Worm (Caenorhabditis elegans) whole organism, young adult: ENCODE data around the gene F42A6.1.

Source experiments
- F10E7.11 ChIP-seq: sonication (generic microtip); optimal IDR thresholded peaks from 2 replicates; lab custom pipeline; 2017; ENCODE audit warnings: mild to moderate bottlenecking, missing genetic modification characterization, moderate library complexity, missing compliant biosample characterization
- F23B12.7 ChIP-seq: sonication (generic microtip); optimal IDR thresholded peaks from 2 replicates; lab custom pipeline; 2017; ENCODE audit warnings: missing genetic modification characterization, mild to moderate bottlenecking, missing compliant biosample characterization, antibody characterized with exemption, moderate library complexity; ENCODE audit not compliant: insufficient read depth
- F33H1.4 ChIP-seq: fragments of 200-800 bp; sonication (Bioruptor generic); IDR thresholded peaks from 2 replicates; pipeline ENCODE4 v1.3.6; 2022; ENCODE audit warnings: missing genetic modification reagents, missing genetic modification characterization, missing compliant biosample characterization
- F37B4.10 ChIP-seq: fragments of 200-800 bp; sonication (Bioruptor generic); IDR thresholded peaks from 2 replicates; pipeline ENCODE4 v1.3.6; 2022; ENCODE audit warnings: missing genetic modification characterization, missing compliant biosample characterization
- F52B5.7 ChIP-seq: sonication (generic microtip); optimal IDR thresholded peaks from 2 replicates; lab custom pipeline; 2016; ENCODE audit warnings: mild to moderate bottlenecking, missing genetic modification characterization, missing compliant biosample characterization
- F55B11.4 ChIP-seq: sonication (generic microtip); optimal IDR thresholded peaks from 2 replicates; lab custom pipeline; 2016; ENCODE audit warnings: missing compliant biosample characterization, missing genetic modification characterization, borderline replicate concordance; ENCODE audit not compliant: insufficient read depth
- K11D2.4 ChIP-seq: fragments of 200-800 bp; sonication (Bioruptor generic); IDR thresholded peaks from 2 replicates; pipeline ENCODE4 v1.3.6; 2022; ENCODE audit warnings: missing genetic modification reagents, missing genetic modification characterization, missing compliant biosample characterization
- T26A5.8 ChIP-seq: sonication (generic microtip); optimal IDR thresholded peaks from 2 replicates; lab custom pipeline; 2016; ENCODE audit warnings: missing genetic modification characterization, missing compliant biosample characterization
- Y53G8AR.9 ChIP-seq: fragments of 200-800 bp; sonication (Bioruptor generic); conservative IDR thresholded peaks from 2 replicates; pipeline ENCODE4 v1.3.6; 2022; ENCODE audit warnings: missing genetic modification reagents, missing genetic modification characterization, missing compliant biosample characterization
- Y56A3A.18 ChIP-seq: fragments of 200-800 bp; sonication (Bioruptor generic); IDR thresholded peaks from 2 replicates; pipeline ENCODE4 v1.3.6; 2022; ENCODE audit warnings: missing genetic modification reagents, missing genetic modification characterization, missing compliant biosample characterization
- Y79H2A.3 ChIP-seq: fragments of 200-800 bp; sonication (Bioruptor generic); conservative IDR thresholded peaks from 2 replicates; pipeline ENCODE4 v1.3.6; 2022; ENCODE audit warnings: missing genetic modification reagents, missing genetic modification characterization, missing compliant biosample characterization
- attf-5 ChIP-seq: fragments of 200-800 bp; sonication (Bioruptor generic); optimal IDR thresholded peaks from 2 replicates; lab custom pipeline; 2018; ENCODE audit warnings: mild to moderate bottlenecking, missing genetic modification characterization, missing compliant biosample characterization
- bed-1 ChIP-seq: fragments of 200-800 bp; sonication (Bioruptor generic); IDR thresholded peaks from 2 replicates; pipeline ENCODE4 v1.3.6; 2022; ENCODE audit warnings: missing genetic modification reagents, missing genetic modification characterization, missing compliant biosample characterization
- cebp-1 ChIP-seq, 2 experiments: fragments of 200-800 bp in 1 of 2; sonication (Bioruptor generic) in 1 of 2; sonication (generic microtip) in 1 of 2; IDR thresholded peaks in 1 of 2; optimal IDR thresholded peaks in 1 of 2; 2 replicates each; pipeline versions ENCODE4 v1.3.6 to Lab custom; 2017 to 2022; ENCODE audit warnings: missing compliant biosample characterization in 2 of 2, missing genetic modification characterization in 2 of 2, mild to moderate bottlenecking in 1 of 2, missing genetic modification reagents in 1 of 2, moderate library complexity in 1 of 2
- ceh-27 ChIP-seq: fragments of 200-800 bp; sonication (Bioruptor generic); optimal IDR thresholded peaks from 2 replicates; lab custom pipeline; 2018; ENCODE audit warnings: mild to moderate bottlenecking, missing genetic modification characterization, moderate library complexity, missing compliant biosample characterization
- ceh-79 ChIP-seq: sonication (generic microtip); optimal IDR thresholded peaks from 2 replicates; lab custom pipeline; 2017; ENCODE audit warnings: mild to moderate bottlenecking, missing genetic modification characterization, missing compliant biosample characterization
- ceh-91 ChIP-seq: fragments of 200-800 bp; sonication (Bioruptor generic); IDR thresholded peaks from 2 replicates; pipeline ENCODE4 v1.3.6; 2022; ENCODE audit warnings: missing genetic modification reagents, missing genetic modification characterization, missing compliant biosample characterization
- chd-7 ChIP-seq: sonication (generic microtip); optimal IDR thresholded peaks from 2 replicates; lab custom pipeline; 2016; ENCODE audit warnings: mild to moderate bottlenecking, missing genetic modification characterization, moderate library complexity, missing compliant biosample characterization
- dox-1 ChIP-seq: fragments of 200-800 bp; sonication (Bioruptor generic); IDR thresholded peaks from 2 replicates; pipeline ENCODE4 v1.3.6; 2022; ENCODE audit warnings: missing genetic modification reagents, missing genetic modification characterization, missing compliant biosample characterization
- dpl-1 ChIP-seq: fragments of 150-350 bp; optimal IDR thresholded peaks from 2 replicates; lab custom pipeline; 2014; ENCODE audit warnings: missing biosample characterization, missing genetic modification reagents, missing genetic modification characterization
- egrh-3 ChIP-seq: fragments of 200-800 bp; sonication (Bioruptor generic); IDR thresholded peaks from 2 replicates; pipeline ENCODE4 v1.3.6; 2022; ENCODE audit warnings: missing genetic modification reagents, missing genetic modification characterization, missing compliant biosample characterization
- ets-4 ChIP-seq: fragments of 200-800 bp; sonication (Bioruptor generic); optimal IDR thresholded peaks from 2 replicates; lab custom pipeline; 2018; ENCODE audit warnings: mild to moderate bottlenecking, missing genetic modification characterization, missing compliant biosample characterization
- hmg-1.2 ChIP-seq: fragments of 200-800 bp; sonication (Bioruptor generic); IDR thresholded peaks from 2 replicates; pipeline ENCODE4 v1.3.6; 2022; ENCODE audit warnings: missing genetic modification reagents, missing genetic modification characterization, missing compliant biosample characterization
- hsf-1 ChIP-seq: fragments of 200-800 bp; sonication (Bioruptor generic); IDR thresholded peaks from 2 replicates; pipeline ENCODE4 v1.3.6; 2022; ENCODE audit warnings: missing genetic modification reagents, missing genetic modification characterization, missing compliant biosample characterization
- let-607 ChIP-seq, 2 experiments: fragments of 200-800 bp in 1 of 2; sonication (Bioruptor generic) in 1 of 2; sonication (generic microtip) in 1 of 2; optimal IDR thresholded peaks; 2 replicates each; lab custom pipeline; 2016 to 2018; ENCODE audit warnings: mild to moderate bottlenecking in 2 of 2, missing compliant biosample characterization in 2 of 2, missing genetic modification characterization in 2 of 2, moderate library complexity in 2 of 2, missing genotype in 1 of 2
- lin-35 ChIP-seq, 3 experiments: fragments of 150-350 bp in 2 of 3; sonication (generic microtip) in 1 of 3; optimal IDR thresholded peaks; 2 replicates each; lab custom pipeline; 2014 to 2018; ENCODE audit warnings: missing biosample characterization in 3 of 3, missing genetic modification characterization in 3 of 3, missing genetic modification reagents in 3 of 3
- lin-54 ChIP-seq: fragments of 200-800 bp; sonication (Bioruptor generic); optimal IDR thresholded peaks from 2 replicates; lab custom pipeline; 2018; ENCODE audit warnings: mild to moderate bottlenecking, missing genetic modification characterization, missing compliant biosample characterization
- lir-1 ChIP-seq: fragments of 200-800 bp; sonication (Bioruptor generic); conservative IDR thresholded peaks from 2 replicates; pipeline ENCODE4 v1.3.6; 2022; ENCODE audit warnings: missing genetic modification reagents, missing genetic modification characterization, missing compliant biosample characterization
- lsl-1 ChIP-seq: fragments of 200-800 bp; sonication (Bioruptor generic); optimal IDR thresholded peaks from 2 replicates; lab custom pipeline; 2018; ENCODE audit warnings: mild to moderate bottlenecking, missing genetic modification characterization, moderate library complexity, missing compliant biosample characterization
- madf-10 ChIP-seq: sonication (generic microtip); optimal IDR thresholded peaks from 2 replicates; lab custom pipeline; 2016; ENCODE audit warnings: mild to moderate bottlenecking, missing genetic modification characterization, missing compliant biosample characterization
- madf-8 ChIP-seq: fragments of 200-800 bp; sonication (Bioruptor generic); conservative IDR thresholded peaks from 2 replicates; pipeline ENCODE4 v1.3.6; 2022; ENCODE audit warnings: missing genetic modification reagents, missing genetic modification characterization, missing compliant biosample characterization
- mcd-1 ChIP-seq: fragments of 200-800 bp; sonication (Bioruptor generic); IDR thresholded peaks from 2 replicates; pipeline ENCODE4 v1.3.6; 2022; ENCODE audit warnings: missing genetic modification reagents, missing genetic modification characterization, missing compliant biosample characterization
- nfyb-1 ChIP-seq: fragments of 200-800 bp; sonication (Bioruptor generic); IDR thresholded peaks from 2 replicates; pipeline ENCODE4 v1.3.6; 2022; ENCODE audit warnings: missing genetic modification reagents, missing genetic modification characterization, missing compliant biosample characterization
- nhr-120 ChIP-seq: fragments of 200-800 bp; sonication (Bioruptor generic); IDR thresholded peaks from 2 replicates; pipeline ENCODE4 v1.3.6; 2022; ENCODE audit warnings: missing genetic modification characterization, missing compliant biosample characterization
- nhr-179 ChIP-seq: sonication (generic microtip); optimal IDR thresholded peaks from 2 replicates; lab custom pipeline; 2016; ENCODE audit warnings: mild to moderate bottlenecking, missing genetic modification characterization, missing compliant biosample characterization
- repo-1 ChIP-seq: sonication (generic microtip); optimal IDR thresholded peaks from 2 replicates; lab custom pipeline; 2017; ENCODE audit warnings: mild to moderate bottlenecking, missing genetic modification characterization, missing compliant biosample characterization
- rpc-1 ChIP-seq, 2 experiments: fragments of 150-350 bp in 1 of 2; sonication (generic microtip) in 1 of 2; optimal IDR thresholded peaks; 2 replicates each; lab custom pipeline; 2014 to 2018; ENCODE audit warnings: missing biosample characterization in 1 of 2, missing genetic modification characterization in 1 of 2, missing genetic modification reagents in 1 of 2, missing genotype in 1 of 2
- snpc-1.3 ChIP-seq: sonication (generic microtip); optimal IDR thresholded peaks from 2 replicates; lab custom pipeline; 2017; ENCODE audit warnings: missing genetic modification characterization, mild to moderate bottlenecking, missing compliant biosample characterization, antibody characterized with exemption, moderate library complexity, missing genotype, missing genetic modification reagents; ENCODE audit not compliant: insufficient read depth
- snpc-3.4 ChIP-seq: sonication (generic microtip); optimal IDR thresholded peaks from 2 replicates; lab custom pipeline; 2017; ENCODE audit warnings: missing genetic modification characterization, mild to moderate bottlenecking, missing compliant biosample characterization, antibody characterized with exemption, moderate library complexity, missing genotype, missing genetic modification reagents
- snpc-4 ChIP-seq, 5 experiments: fragments of 150-350 bp in 1 of 5; sonication (generic microtip) in 4 of 5; optimal IDR thresholded peaks; 2 replicates each; lab custom pipeline; 2014 to 2018; ENCODE audit warnings: missing genetic modification characterization in 5 of 5, missing biosample characterization in 3 of 5, antibody characterized with exemption in 2 of 5, mild to moderate bottlenecking in 2 of 5, missing compliant biosample characterization in 2 of 5, missing genotype in 2 of 5, moderate library complexity in 2 of 5, missing genetic modification reagents in 1 of 5
- sptf-2 ChIP-seq: fragments of 200-800 bp; sonication (Bioruptor generic); optimal IDR thresholded peaks from 2 replicates; lab custom pipeline; 2018; ENCODE audit warnings: mild to moderate bottlenecking, missing genetic modification characterization, missing compliant biosample characterization
- tbp1 ChIP-seq: fragments of 200-800 bp; sonication (Bioruptor generic); optimal IDR thresholded peaks from 2 replicates; lab custom pipeline; 2018; ENCODE audit warnings: mild to moderate bottlenecking, missing genetic modification characterization, missing compliant biosample characterization
- tlf-1 ChIP-seq: fragments of 200-800 bp; sonication (Bioruptor generic); optimal IDR thresholded peaks from 2 replicates; lab custom pipeline; 2018; ENCODE audit warnings: mild to moderate bottlenecking, missing genetic modification characterization, missing compliant biosample characterization
- ztf-18 ChIP-seq: sonication (generic microtip); optimal IDR thresholded peaks from 2 replicates; lab custom pipeline; 2016; ENCODE audit warnings: missing genotype, mild to moderate bottlenecking, missing genetic modification characterization, missing compliant biosample characterization
- ztf-26 ChIP-seq: sonication (generic microtip); optimal IDR thresholded peaks from 2 replicates; lab custom pipeline; 2017; ENCODE audit warnings: missing genetic modification characterization, missing compliant biosample characterization

Gene F42A6.1

ce11 chrIV:3338176-3338575, 16.7 kb upstream of the F42A6.1 start (continued):
- no peak; the same call in 1 of the 2 replicates for TF ChIP-seq cebp-1 (GFP tag; IDR thresholded peaks at IDR 0.05; lab: Robert Waterston, UW)
- no peak for TF ChIP-seq cebp-1 (tag; optimal IDR thresholded peaks at IDR 0.05; lab: Kevin White, UChicago)
- no peak for TF ChIP-seq lin-35 (GFP tag; optimal IDR thresholded peaks at IDR 0.05; lab: Kevin White, UChicago)
- TF ChIP-seq nhr-179 (tag; lab: Kevin White, UChicago) = no peak
- no peak for TF ChIP-seq ztf-26
- no peak for TF ChIP-seq madf-8 (GFP tag; lab: Robert Waterston, UW)
- TF ChIP-seq F52B5.7 (tag; lab: Kevin White, UChicago) = no peak
- TF ChIP-seq madf-10 (tag; lab: Kevin White, UChicago) = no peak
- TF ChIP-seq dox-1 = no peak
- TF ChIP-seq repo-1 (tag; lab: Kevin White, UChicago) = no peak
- no peak for TF ChIP-seq ceh-79
- TF ChIP-seq Y56A3A.18 (GFP tag; lab: Robert Waterston, UW) = no peak
- 0 out of 2 replicates have a peak, but pooled peaks have one; percentile 65 for TF ChIP-seq bed-1 (GFP tag; lab: Robert Waterston, UW)
- no peak for TF ChIP-seq Y79H2A.3 (GFP tag; lab: Robert Waterston, UW)
- TF ChIP-seq nfyb-1 (GFP tag; lab: Robert Waterston, UW) = no peak
- no peak; the same call in 1 of the 2 replicates for TF ChIP-seq mcd-1 (GFP tag; lab: Robert Waterston, UW)
- no peak for TF ChIP-seq chd-7
- TF ChIP-seq rpc-1 (optimal IDR thresholded peaks at IDR 0.05; lab: Kevin White, UChicago) = no peak
- no peak for TF ChIP-seq rpc-1 (tag; optimal IDR thresholded peaks at IDR 0.05; lab: Kevin White, UChicago)
- TF ChIP-seq F55B11.4 = no peak
- TF ChIP-seq ceh-27 = no peak
- no peak for TF ChIP-seq nhr-120 (GFP tag; lab: Robert Waterston, UW)
- TF ChIP-seq hsf-1 (GFP tag; lab: Robert Waterston, UW) = peak; percentile 61

DNA sequence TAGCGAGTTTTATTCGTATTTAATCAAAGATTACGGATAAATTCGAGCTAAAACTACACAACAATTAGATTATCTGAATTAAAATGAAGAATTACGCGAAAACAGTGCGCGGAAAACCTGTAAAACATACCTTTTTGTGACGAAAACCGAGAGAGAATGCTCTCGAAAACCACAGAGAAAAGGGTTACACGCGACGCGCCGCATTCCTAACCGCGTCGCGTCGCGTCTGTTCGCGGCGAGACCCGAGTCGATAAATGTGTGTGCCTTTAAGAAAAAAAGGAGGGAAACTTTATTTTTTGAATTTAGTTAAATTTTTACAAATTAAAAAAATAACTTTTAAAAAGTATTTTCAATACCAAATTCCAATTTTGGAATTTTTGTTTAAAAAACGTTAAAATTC, 16.2 kb upstream of the F42A6.1 start, which contains the start of gene hrpa-1:
Gene hrpa-1 (minus strand): TSS at position 192 of the 400 bp plus-strand sequence.
- TF ChIP-seq tlf-1 (peak; percentile 43), F33H1.4 (peak; percentile 97), tbp1 (GFP tag; lab: Kevin White, UChicago) (peak; percentile 56), hsf-1 (GFP tag; lab: Robert Waterston, UW) (peak; percentile 83), Y53G8AR.9 (peak; percentile 63), sptf-2 (GFP tag; lab: Kevin White, UChicago) (no peak), nhr-179 (tag; lab: Kevin White, UChicago) (no peak), snpc-3.4 (tag; lab: Kevin White, UChicago) (peak; percentile 35), lin-54 (GFP tag; lab: Kevin White, UChicago) (peak; percentile 85), ceh-91 (peak; percentile 63; the same call in 1 of the 2 replicates), lin-35 (GFP tag; optimal IDR thresholded peaks at IDR 0.05; lab: Kevin White, UChicago) (peak in 2 of 3 experiments; percentile 37 to 92), lir-1 (GFP tag; lab: Robert Waterston, UW) (peak; percentile 62), K11D2.4 (GFP tag; lab: Robert Waterston, UW) (peak; percentile 55; the same call in 1 of the 2 replicates), ets-4 (GFP tag; lab: Kevin White, UChicago) (no peak), dpl-1 (GFP tag; lab: Kevin White, UChicago) (peak; percentile 88), T26A5.8 (tag; lab: Kevin White, UChicago) (no peak), F23B12.7 (tag; lab: Kevin White, UChicago) (peak; percentile 66), let-607 (tag; optimal IDR thresholded peaks at IDR 0.05; lab: Kevin White, UChicago) (peak in 1 of 2 experiments; percentile 30), F10E7.11 (tag; lab: Kevin White, UChicago) (no peak), egrh-3 (GFP tag; lab: Robert Waterston, UW) (no peak), snpc-1.3 (tag; lab: Kevin White, UChicago) (peak; percentile 52), attf-5 (GFP tag; lab: Kevin White, UChicago) (peak; percentile 45), ztf-18 (peak; percentile 2), F37B4.10 (no peak), hmg-1.2 (GFP tag; lab: Robert Waterston, UW) (peak; percentile 47), lsl-1 (GFP tag; lab: Kevin White, UChicago) (peak; percentile 54), snpc-4 (GFP tag; optimal IDR thresholded peaks at IDR 0.05; lab: Kevin White, UChicago) (peak; percentile 16), snpc-4 (tag; optimal IDR thresholded peaks at IDR 0.05; lab: Kevin White, UChicago) (peak in 3 of 4 experiments; percentile 3 to 51 (median 11))
